Fruit fly (Drosophila melanogaster) Kc167 (cell line): Measurements from ENCODE around the gene CG12880.

Experiments
- Sin3A ChIP-seq: fragments of >200 bp; optimal IDR thresholded peaks from 2 replicates; lab custom pipeline; 2018; ENCODE audit warnings: missing external identifiers
- h ChIP-seq: fragments of >200 bp; optimal IDR thresholded peaks from 3 replicates; lab custom pipeline; 2018; ENCODE audit warnings: missing external identifiers
- insv ChIP-seq: fragments of >200 bp; optimal IDR thresholded peaks from 3 replicates; lab custom pipeline; 2018; ENCODE audit warnings: missing external identifiers
- psq ChIP-seq: fragments of >200 bp; optimal IDR thresholded peaks from 2 replicates; lab custom pipeline; 2017; ENCODE audit warnings: missing external identifiers
- ttk ChIP-seq: sonication (Bioruptor generic); optimal IDR thresholded peaks from 2 replicates; lab custom pipeline; 2017; ENCODE audit warnings: missing external identifiers

DNA sequence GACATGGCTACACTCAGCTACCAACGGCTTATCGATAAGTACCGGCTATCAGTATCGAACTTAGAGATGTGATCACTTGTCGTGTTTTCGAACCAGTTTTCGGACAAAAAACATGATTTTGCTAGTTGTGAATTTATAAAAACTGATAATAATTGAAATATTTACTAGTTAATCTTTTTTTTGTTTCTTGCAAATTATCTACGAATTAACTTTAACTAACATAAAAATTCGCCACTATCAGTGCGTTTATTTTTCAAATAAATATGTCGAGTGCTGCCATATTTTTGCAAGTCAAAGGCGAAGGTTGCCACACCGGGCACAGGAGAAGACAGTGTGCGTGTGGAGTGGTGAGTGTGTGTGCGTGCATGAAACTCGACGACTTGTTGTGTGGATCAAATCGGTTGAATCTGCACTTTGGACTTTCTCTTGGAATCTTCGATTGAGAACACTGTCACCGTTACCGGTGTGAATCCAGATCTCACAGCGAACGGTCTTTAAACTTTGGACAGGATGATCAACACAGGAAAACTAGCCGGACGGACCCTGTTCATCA lies 8.5 kb upstream of the CG12880 start, which contains the start of gene Hsdl2:
- TF ChIP-seq Sin3A (lab: Kevin White, UChicago) (no peak), psq (lab: Kevin White, UChicago) (no peak), insv (no peak), ttk (lab: Kevin White, UChicago) (no peak), h (lab: Kevin White, UChicago) (no peak)
